Fruit fly (Drosophila melanogaster) whole organism, embryonic: Measurements from ENCODE around the gene CG9107.

Experiments
- ATbp ChIP-seq: fragments of 200-800 bp; sonication (Bioruptor generic); optimal IDR thresholded peaks from 2 replicates; lab custom pipeline; 2017; ENCODE audit warnings: missing biosample characterization, mild to moderate bottlenecking, missing genetic modification characterization, missing genetic modification reagents
- Atf3 ChIP-seq: fragments of 200-800 bp; sonication (Bioruptor generic); optimal IDR thresholded peaks from 3 replicates; lab custom pipeline; 2016; ENCODE audit warnings: missing biosample characterization, missing genetic modification characterization
- B-H1 ChIP-seq: fragments of 200-800 bp; sonication (Bioruptor generic); IDR thresholded peaks from 3 replicates; pipeline ENCODE4 v1.3.6; 2022; ENCODE audit warnings: missing biosample characterization, missing genetic modification characterization
- Bdp1 ChIP-seq: fragments of 200-800 bp; sonication (Bioruptor generic); optimal IDR thresholded peaks from 3 replicates; lab custom pipeline; 2016; ENCODE audit warnings: missing biosample characterization, missing genetic modification characterization
- CG10366 ChIP-seq: fragments of 200-800 bp; sonication (Bioruptor generic); IDR thresholded peaks from 2 replicates; pipeline ENCODE4 v1.3.6; 2022; ENCODE audit warnings: missing biosample characterization, missing genetic modification characterization
- CG11560 ChIP-seq: fragments of 200-800 bp; sonication (Bioruptor generic); IDR thresholded peaks from 3 replicates; pipeline ENCODE4 v1.3.6; 2022; ENCODE audit warnings: missing biosample characterization, missing genetic modification characterization
- CG12659 ChIP-seq: fragments of 200-800 bp; sonication (Bioruptor generic); optimal IDR thresholded peaks from 3 replicates; lab custom pipeline; 2017; ENCODE audit warnings: mild to moderate bottlenecking, missing biosample characterization, missing genetic modification reagents, missing genetic modification characterization
- CG13287 ChIP-seq: fragments of 200-800 bp; sonication (Bioruptor generic); IDR thresholded peaks from 2 replicates; pipeline ENCODE4 v1.3.6; 2022; ENCODE audit warnings: missing biosample characterization, missing genetic modification characterization; ENCODE audit not compliant: partially characterized antibody
- CG14014 ChIP-seq: fragments of 200-800 bp; sonication (Bioruptor generic); IDR thresholded peaks from 2 replicates; pipeline ENCODE4 v1.3.6; 2022; ENCODE audit warnings: missing biosample characterization, missing genetic modification characterization
- CG18764 ChIP-seq: fragments of 200-800 bp; sonication (Bioruptor generic); optimal IDR thresholded peaks from 3 replicates; lab custom pipeline; 2016; ENCODE audit warnings: missing biosample characterization, missing genetic modification characterization
- CG2129 ChIP-seq: fragments of 200-800 bp; sonication (Bioruptor generic); IDR thresholded peaks from 2 replicates; pipeline ENCODE4 v1.3.6; 2022; ENCODE audit warnings: missing biosample characterization, missing genetic modification characterization; ENCODE audit not compliant: partially characterized antibody
- CG2889 ChIP-seq: fragments of 200-800 bp; sonication (Bioruptor generic); IDR thresholded peaks from 3 replicates; pipeline ENCODE4 v1.3.6; 2022; ENCODE audit warnings: missing biosample characterization, missing genetic modification characterization
- CG30431 ChIP-seq: fragments of 200-800 bp; sonication (Bioruptor generic); optimal IDR thresholded peaks from 2 replicates; lab custom pipeline; 2017; ENCODE audit warnings: missing biosample characterization, missing genetic modification characterization
- CG33213 ChIP-seq: fragments of 200-800 bp; sonication (Bioruptor generic); optimal IDR thresholded peaks from 3 replicates; lab custom pipeline; 2016; ENCODE audit warnings: missing biosample characterization, missing genetic modification characterization
- CG43689 ChIP-seq: fragments of 200-800 bp; sonication (Bioruptor generic); IDR thresholded peaks from 2 replicates; pipeline ENCODE4 v1.3.6; 2022; ENCODE audit warnings: missing biosample characterization, missing genetic modification characterization
- CG4707 ChIP-seq: fragments of 200-800 bp; sonication (Bioruptor generic); optimal IDR thresholded peaks from 2 replicates; lab custom pipeline; 2018; ENCODE audit warnings: missing biosample characterization, mild to moderate bottlenecking, missing genetic modification characterization, moderate library complexity
- CG6254 ChIP-seq: fragments of 200-800 bp; sonication (Bioruptor generic); optimal IDR thresholded peaks from 3 replicates; lab custom pipeline; 2017; ENCODE audit warnings: mild to moderate bottlenecking, missing biosample characterization, missing genetic modification reagents, missing genetic modification characterization
- CG6765 ChIP-seq: fragments of 200-800 bp; sonication (Bioruptor generic); optimal IDR thresholded peaks from 3 replicates; lab custom pipeline; 2017; ENCODE audit warnings: missing biosample characterization, mild to moderate bottlenecking, missing genetic modification characterization
- CG8359 ChIP-seq: fragments of 200-800 bp; sonication (Bioruptor generic); optimal IDR thresholded peaks from 2 replicates; lab custom pipeline; 2017; ENCODE audit warnings: missing biosample characterization, mild to moderate bottlenecking, missing genetic modification characterization, borderline replicate concordance
- Dek ChIP-seq: fragments of 200-800 bp; sonication (Bioruptor generic); optimal IDR thresholded peaks from 3 replicates; lab custom pipeline; 2019; ENCODE audit warnings: missing biosample characterization, mild to moderate bottlenecking, missing genetic modification characterization, moderate library complexity
- Drgx ChIP-seq: fragments of 200-800 bp; sonication (Bioruptor generic); IDR thresholded peaks from 2 replicates; pipeline ENCODE4 v1.3.6; 2022; ENCODE audit warnings: missing biosample characterization, missing genetic modification characterization
- Ets65A ChIP-seq: fragments of 200-800 bp; sonication (Bioruptor generic); peaks from one replicate; lab custom pipeline; 2016; ENCODE audit warnings: missing biosample characterization, missing genetic modification characterization
- H2.0 ChIP-seq: fragments of 200-800 bp; sonication (Bioruptor generic); IDR thresholded peaks from 2 replicates; pipeline ENCODE4 v1.3.6; 2022; ENCODE audit warnings: missing biosample characterization, missing genetic modification characterization
- NFAT ChIP-seq: fragments of 200-800 bp; sonication (Bioruptor generic); IDR thresholded peaks from 2 replicates; pipeline ENCODE4 v1.3.6; 2022; ENCODE audit warnings: missing biosample characterization, missing genetic modification characterization
- NK7.1 ChIP-seq: fragments of 200-800 bp; sonication (Bioruptor generic); optimal IDR thresholded peaks from 3 replicates; lab custom pipeline; 2016; ENCODE audit warnings: missing biosample characterization, missing genetic modification characterization
- Oaz ChIP-seq: fragments of 200-800 bp; sonication (Bioruptor generic); IDR thresholded peaks from 2 replicates; pipeline ENCODE4 v1.3.6; 2022; ENCODE audit warnings: missing biosample characterization, missing genetic modification characterization
- Oli ChIP-seq: fragments of 200-800 bp; sonication (Bioruptor generic); optimal IDR thresholded peaks from 2 replicates; lab custom pipeline; 2018; ENCODE audit warnings: missing biosample characterization, mild to moderate bottlenecking, missing genetic modification characterization, moderate library complexity
- Spps ChIP-seq: fragments of 200-800 bp; sonication (Bioruptor generic); optimal IDR thresholded peaks from 2 replicates; lab custom pipeline; 2018; ENCODE audit warnings: missing biosample characterization, mild to moderate bottlenecking, missing genetic modification characterization
- Sry-δ ChIP-seq: fragments of 200-800 bp; sonication (Bioruptor generic); optimal IDR thresholded peaks from 2 replicates; lab custom pipeline; 2016; ENCODE audit warnings: missing biosample characterization, missing genetic modification characterization
- Tbp ChIP-seq: fragments of >200 bp; optimal IDR thresholded peaks from 2 replicates; lab custom pipeline; 2018; ENCODE audit warnings: missing biosample characterization, missing genetic modification characterization
- ap ChIP-seq: fragments of 200-800 bp; sonication (Bioruptor generic); IDR thresholded peaks from 2 replicates; pipeline ENCODE4 v1.3.6; 2022; ENCODE audit warnings: missing biosample characterization, missing genetic modification characterization
- bcd ChIP-seq: fragments of 200-800 bp; sonication (Bioruptor generic); optimal IDR thresholded peaks from 2 replicates; lab custom pipeline; 2017; ENCODE audit warnings: missing biosample characterization, mild to moderate bottlenecking, missing genetic modification characterization
- bsh ChIP-seq, 2 experiments: fragments of 200-800 bp; sonication (Bioruptor generic); optimal IDR thresholded peaks; 2 replicates each; lab custom pipeline; 2017 to 2018; ENCODE audit warnings: mild to moderate bottlenecking in 2 of 2, missing biosample characterization in 2 of 2, missing genetic modification characterization in 2 of 2, moderate library complexity in 1 of 2
- cas ChIP-seq: fragments of 200-800 bp; sonication (Bioruptor generic); IDR thresholded peaks from 2 replicates; pipeline ENCODE4 v1.3.6; 2022; ENCODE audit warnings: missing biosample characterization, missing genetic modification characterization
- crp ChIP-seq, 2 experiments: fragments of 200-800 bp; sonication (Bioruptor generic); optimal IDR thresholded peaks; 2 replicates in 1 of 2; 3 replicates in 1 of 2; lab custom pipeline; 2017; ENCODE audit warnings: missing biosample characterization in 2 of 2, missing genetic modification characterization in 2 of 2, mild to moderate bottlenecking in 1 of 2, moderate library complexity in 1 of 2
- hb ChIP-seq: fragments of 200-800 bp; sonication (Bioruptor generic); IDR thresholded peaks from 3 replicates; pipeline ENCODE4 v1.3.6; 2022; ENCODE audit warnings: missing biosample characterization, missing genetic modification characterization; ENCODE audit not compliant: partially characterized antibody
- hth ChIP-seq: fragments of >200 bp; optimal IDR thresholded peaks from 2 replicates; lab custom pipeline; 2017; ENCODE audit warnings: inconsistent platforms
- inv ChIP-seq: fragments of 200-800 bp; sonication (Bioruptor generic); IDR thresholded peaks from 2 replicates; pipeline ENCODE4 v1.3.6; 2022; ENCODE audit warnings: missing biosample characterization, missing genetic modification characterization; ENCODE audit not compliant: partially characterized antibody
- jumu ChIP-seq: fragments of 200-800 bp; sonication (Bioruptor generic); optimal IDR thresholded peaks from 3 replicates; lab custom pipeline; 2016; ENCODE audit warnings: missing biosample characterization, missing genetic modification characterization
- lilli ChIP-seq: fragments of 200-800 bp; sonication (Bioruptor generic); optimal IDR thresholded peaks from 3 replicates; lab custom pipeline; 2016; ENCODE audit warnings: missing biosample characterization, missing genetic modification characterization
- pita ChIP-seq: fragments of 200-800 bp; sonication (Bioruptor generic); optimal IDR thresholded peaks from 2 replicates; lab custom pipeline; 2017; ENCODE audit warnings: missing biosample characterization, mild to moderate bottlenecking, missing genetic modification characterization
- prd ChIP-seq, 3 experiments: fragments of >200 bp in 2 of 3; fragments of 200-800 bp in 1 of 3; sonication (Bioruptor generic) in 1 of 3; optimal IDR thresholded peaks in 2 of 3; IDR thresholded peaks in 1 of 3; 2 replicates in 2 of 3; 3 replicates in 1 of 3; pipeline versions ENCODE4 v1.3.6 to Lab custom; 2017 to 2022; ENCODE audit warnings: missing biosample characterization in 1 of 3, missing genetic modification characterization in 1 of 3
- ranshi ChIP-seq: fragments of 200-800 bp; sonication (Bioruptor generic); IDR thresholded peaks from 2 replicates; pipeline ENCODE4 v1.3.6; 2022; ENCODE audit warnings: missing biosample characterization, missing genetic modification characterization
- ro ChIP-seq: fragments of 200-800 bp; sonication (Bioruptor generic); IDR thresholded peaks from 2 replicates; pipeline ENCODE4 v1.3.6; 2022; ENCODE audit warnings: missing biosample characterization, missing genetic modification characterization
- sc ChIP-seq, 3 experiments: fragments of >200 bp in 2 of 3; fragments of 200-800 bp in 1 of 3; sonication (Bioruptor generic) in 1 of 3; optimal IDR thresholded peaks; 2 replicates in 2 of 3; 3 replicates in 1 of 3; lab custom pipeline; 2017; ENCODE audit warnings: mild to moderate bottlenecking in 1 of 3, missing biosample characterization in 1 of 3, missing genetic modification characterization in 1 of 3, missing genetic modification reagents in 1 of 3
- sim ChIP-seq: fragments of 200-800 bp; sonication (Bioruptor generic); IDR thresholded peaks from 2 replicates; pipeline ENCODE4 v1.3.6; 2022; ENCODE audit warnings: missing biosample characterization, missing genetic modification characterization
- stc ChIP-seq: fragments of 200-800 bp; sonication (Bioruptor generic); IDR thresholded peaks from 2 replicates; pipeline ENCODE4 v1.3.6; 2022; ENCODE audit warnings: missing biosample characterization, missing genetic modification characterization
- usp ChIP-seq: fragments of >200 bp; optimal IDR thresholded peaks from 2 replicates; lab custom pipeline; 2017; ENCODE audit warnings: missing biosample characterization, missing genetic modification characterization
- wor ChIP-seq: fragments of 200-800 bp; sonication (Bioruptor generic); IDR thresholded peaks from 2 replicates; pipeline ENCODE4 v1.3.6; 2022; ENCODE audit warnings: missing biosample characterization, missing genetic modification characterization
- zen ChIP-seq: fragments of 200-800 bp; sonication (Bioruptor generic); optimal IDR thresholded peaks from 3 replicates; lab custom pipeline; 2018; ENCODE audit warnings: missing biosample characterization, mild to moderate bottlenecking, missing genetic modification characterization, moderate library complexity

CG9107 gene

dm6 chr2L:6070656-6071231, 46.4 kb upstream of the CG9107 start, which contains the start of the genes CG9154 and Kr-h2 (continued):
- TF ChIP-seq Sry-δ (peak; percentile 93), CG43689 (GFP tag; lab: Robert Waterston, UW) (no peak), NK7.1 (GFP tag; lab: Kevin White, UChicago) (no peak), NFAT (GFP tag; lab: Robert Waterston, UW) (no peak), sim (GFP tag; lab: Robert Waterston, UW) (no peak), bcd (GFP tag; lab: Kevin White, UChicago) (no peak), usp (GFP tag; lab: Kevin White, UChicago) (no peak), crp (GFP tag; optimal IDR thresholded peaks at IDR 0.05; lab: Kevin White, UChicago) (peak in 1 of 2 experiments; percentile 12), CG11560 (no peak), bsh (GFP tag; optimal IDR thresholded peaks at IDR 0.05; lab: Kevin White, UChicago) (peak in 1 of 2 experiments; percentile 17), pita (GFP tag; lab: Kevin White, UChicago) (no peak), Oli (no peak), ap (no peak), CG6254 (GFP tag; lab: Kevin White, UChicago) (no peak), CG18764 (no peak), CG33213 (GFP tag; lab: Kevin White, UChicago) (no peak), cas (no peak), CG30431 (GFP tag; lab: Kevin White, UChicago) (no peak), CG8359 (GFP tag; lab: Kevin White, UChicago) (no peak), inv (GFP tag; lab: Robert Waterston, UW) (peak; percentile 57; the same call in 1 of the 2 replicates), CG4707 (GFP tag; lab: Kevin White, UChicago) (no peak), Tbp (no peak), Drgx (GFP tag; lab: Robert Waterston, UW) (peak; percentile 39), H2.0 (GFP tag; lab: Robert Waterston, UW) (no peak), Bdp1 (GFP tag; lab: Kevin White, UChicago) (no peak), zen (peak; percentile 34), prd (optimal IDR thresholded peaks at IDR 0.05; lab: Kevin White, UChicago) (no peak), prd (GFP tag; IDR thresholded peaks at IDR 0.05; lab: Robert Waterston, UW) (peak; percentile 44), Spps (tag; lab: Kevin White, UChicago) (no peak), ranshi (no peak), wor (GFP tag; lab: Robert Waterston, UW) (no peak), hth (lab: Kevin White, UChicago) (no peak), sc (optimal IDR thresholded peaks at IDR 0.05; lab: Kevin White, UChicago) (no peak), sc (GFP tag; optimal IDR thresholded peaks at IDR 0.05; lab: Kevin White, UChicago) (no peak), CG12659 (GFP tag; lab: Kevin White, UChicago) (peak; percentile 79), Oaz (GFP tag; lab: Robert Waterston, UW) (no peak), hb (GFP tag; lab: Robert Waterston, UW) (peak; percentile 59; the same call in 1 of the 3 replicates), CG13287 (GFP tag; lab: Robert Waterston, UW) (peak; percentile 64), CG2129 (peak; percentile 32; the same call in 1 of the 2 replicates), jumu (GFP tag; lab: Kevin White, UChicago) (no peak), CG14014 (GFP tag; lab: Robert Waterston, UW) (0 out of 2 replicates have a peak, but pooled peaks have one; percentile 20), Ets65A (peak; percentile 94), CG10366 (GFP tag; lab: Robert Waterston, UW) (no peak), ATbp (GFP tag; lab: Kevin White, UChicago) (no peak), CG2889 (no peak), Atf3 (no peak), stc (GFP tag; lab: Robert Waterston, UW) (no peak), lilli (GFP tag; lab: Kevin White, UChicago) (peak; percentile 36), CG6765 (no peak), Dek (tag; lab: Kevin White, UChicago) (peak; percentile 76), ro (GFP tag; lab: Robert Waterston, UW) (no peak), B-H1 (GFP tag; lab: Robert Waterston, UW) (no peak; the same call in 2 of the 3 replicates)
